Fruit fly (Drosophila melanogaster): ENCODE data around the gene RpS20.

DNA sequence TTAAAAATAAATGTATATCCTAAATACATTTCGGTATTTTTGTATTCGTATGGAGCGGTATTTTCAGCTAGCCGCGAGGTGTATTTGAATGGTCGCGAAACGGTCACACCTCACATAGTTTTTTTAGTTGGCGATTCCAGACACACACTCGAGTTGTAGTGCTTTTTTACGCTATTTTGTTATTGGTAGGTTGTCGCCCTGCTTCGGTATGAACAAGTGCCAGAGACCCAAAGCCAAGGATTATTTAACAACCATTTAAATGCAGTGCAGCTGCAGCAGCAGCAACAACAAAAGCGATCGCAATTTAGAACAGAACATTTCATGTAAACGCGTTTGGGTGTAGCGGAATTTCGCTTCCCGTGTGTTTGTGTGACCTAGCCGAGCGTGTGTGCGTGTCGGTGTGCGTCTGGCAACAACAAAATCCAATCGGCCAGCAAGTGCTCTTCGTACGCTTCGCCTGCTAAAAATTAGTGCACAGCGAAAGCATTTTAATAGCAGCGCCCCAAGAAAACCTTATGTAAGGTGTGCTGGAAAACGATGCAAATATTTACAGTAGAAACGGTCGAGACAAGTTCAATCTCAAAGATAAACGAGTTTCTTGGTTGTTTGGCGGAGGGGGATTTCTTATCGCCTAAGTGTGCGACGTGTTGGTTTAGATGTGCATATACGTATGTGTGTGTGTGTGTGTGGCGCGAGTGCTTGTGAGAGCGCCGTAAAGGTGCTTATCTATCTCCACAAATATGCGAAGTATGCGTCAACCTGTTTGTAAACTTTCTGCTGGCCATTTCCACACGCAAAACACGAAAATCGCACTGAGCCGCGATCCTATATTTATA lies 10.9 kb downstream of the RpS20 start, which contains the start of gene Synd:
- TF ChIP-seq kay (GFP tag; ENCODE audit: borderline replicate concordance) (peak; percentile 90), cnc (optimal IDR thresholded peaks at IDR 0.05) (no peak), CG11617 (GFP tag; optimal IDR thresholded peaks at IDR 0.05) (peak; percentile 42), tj (GFP tag; optimal IDR thresholded peaks at IDR 0.05) (peak; percentile 54)
